Worm (Caenorhabditis elegans) whole organism, L4/young adult: ENCODE data around the gene C44C10.3.

Source experiments
- W03F9.2 ChIP-seq: fragments of 150-350 bp; optimal IDR thresholded peaks from 2 replicates; lab custom pipeline; 2014; ENCODE audit warnings: missing biosample characterization, missing genetic modification characterization
- dao-5 ChIP-seq: sonication (generic microtip); optimal IDR thresholded peaks from 2 replicates; lab custom pipeline; 2016; ENCODE audit warnings: missing genotype, missing genetic modification characterization, moderate library complexity, missing compliant biosample characterization
- him-1 ChIP-seq: sonication (generic microtip); optimal IDR thresholded peaks from 2 replicates; lab custom pipeline; 2016; ENCODE audit warnings: missing genotype, missing genetic modification reagents, missing genetic modification characterization, missing compliant biosample characterization

DNA sequence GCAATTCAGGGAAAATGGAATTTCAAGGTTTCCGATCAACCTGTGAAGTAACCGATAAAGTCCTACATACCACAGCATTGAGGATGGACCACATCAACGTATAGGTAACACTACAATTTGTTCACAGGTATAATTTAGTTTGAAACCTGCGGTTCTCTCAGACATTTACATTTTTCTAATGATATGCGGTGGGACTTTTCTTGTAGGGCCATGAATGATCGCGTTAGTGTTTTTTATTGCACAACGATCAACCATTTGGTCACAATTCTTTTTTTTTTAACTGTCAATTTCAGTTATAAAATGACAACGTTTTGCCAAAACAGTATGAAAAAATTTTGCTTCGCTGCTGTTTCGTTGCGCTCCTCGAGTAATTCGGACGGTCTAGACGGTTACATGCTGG, 5.6 kb upstream of the C44C10.3 start, which contains the start of gene C44C10.12:
- TF ChIP-seq dao-5 (tag; lab: Kevin White, UChicago) (no peak), him-1 (tag; lab: Kevin White, UChicago) (no peak), W03F9.2 (no peak)
